Fruit fly (Drosophila melanogaster): ENCODE results near the gene twit.

Gene twit

dm6 chr2L:20896681-20897341, 44.4 kb downstream of the twit start (continued):
- no peak for TF ChIP-seq Deaf1 (tag; optimal IDR thresholded peaks at IDR 0.05)
- TF ChIP-seq vvl (GFP tag; IDR thresholded peaks at IDR 0.05) = no peak
- no peak for TF ChIP-seq CG16813 (GFP tag; IDR thresholded peaks at IDR 0.05; ENCODE audit: partially characterized antibody)
- no peak for TF ChIP-seq CG12769 (tag; optimal IDR thresholded peaks at IDR 0.05)
- no peak for TF ChIP-seq E2f1 (GFP tag; IDR thresholded peaks at IDR 0.05)
- no peak for TF ChIP-seq CG10274 (GFP tag; optimal IDR thresholded peaks at IDR 0.05)
- TF ChIP-seq schlank (tag; optimal IDR thresholded peaks at IDR 0.05) = peak; percentile 15
- no peak for TF ChIP-seq Dad (GFP tag; optimal IDR thresholded peaks at IDR 0.05)
- no peak for TF ChIP-seq CG10959 (GFP tag; IDR thresholded peaks at IDR 0.05)
- no peak for TF ChIP-seq Abd-B (GFP tag; optimal IDR thresholded peaks at IDR 0.05)
- 0 out of 2 replicates have a peak, but pooled peaks have one; percentile 27 for TF ChIP-seq seq (GFP tag; IDR thresholded peaks at IDR 0.05)
- peak; percentile 69 for TF ChIP-seq HHEX (GFP tag; optimal IDR thresholded peaks at IDR 0.05)
- TF ChIP-seq nerfin-1 (tag; optimal IDR thresholded peaks at IDR 0.05) = peak; percentile 59
- TF ChIP-seq PHDP (tag; optimal IDR thresholded peaks at IDR 0.05) = peak; percentile 34
- no peak for TF ChIP-seq Hr51 (GFP tag; optimal IDR thresholded peaks at IDR 0.05)
- no peak for TF ChIP-seq sima (GFP tag; optimal IDR thresholded peaks at IDR 0.05)
- TF ChIP-seq Ravus (GFP tag; IDR thresholded peaks at IDR 0.05) = no peak
- TF ChIP-seq jumu (GFP tag; optimal IDR thresholded peaks at IDR 0.05) = no peak
- TF ChIP-seq CG1024 (GFP tag; IDR thresholded peaks at IDR 0.05) = no peak; the same call in 1 of the 2 replicates
- peak; percentile 47 for TF ChIP-seq dmrt99B (tag; optimal IDR thresholded peaks at IDR 0.05)
- no peak for TF ChIP-seq slp2 (GFP tag; optimal IDR thresholded peaks at IDR 0.05)
- no peak for TF ChIP-seq Ets97D (GFP tag; optimal IDR thresholded peaks at IDR 0.05)
- no peak for TF ChIP-seq croc (GFP tag; conservative IDR thresholded peaks at IDR 0.05)
- no peak for TF ChIP-seq CG3847 (GFP tag; IDR thresholded peaks at IDR 0.05)
- peak; percentile 17 for TF ChIP-seq CG3838 (GFP tag; optimal IDR thresholded peaks at IDR 0.05)
- peak; percentile 31 for TF ChIP-seq CG12219 (GFP tag; optimal IDR thresholded peaks at IDR 0.05)
- no peak; the same call in 2 of the 3 replicates for TF ChIP-seq CG2199 (GFP tag; IDR thresholded peaks at IDR 0.05)
- no peak for TF ChIP-seq ttk (GFP tag; IDR thresholded peaks at IDR 0.05)
- TF ChIP-seq CG4854 (GFP tag; optimal IDR thresholded peaks at IDR 0.05) = peak; percentile 30
- TF ChIP-seq Hmx (GFP tag; optimal IDR thresholded peaks at IDR 0.05) = no peak
- TF ChIP-seq CG10431 (GFP tag; optimal IDR thresholded peaks at IDR 0.05) = peak; percentile 80
- TF ChIP-seq zen2 (GFP tag; IDR thresholded peaks at IDR 0.05; ENCODE audit: partially characterized antibody) = no peak
- TF ChIP-seq mam (GFP tag; optimal IDR thresholded peaks at IDR 0.05) = no peak
- TF ChIP-seq dm (GFP tag; optimal IDR thresholded peaks at IDR 0.05) = no peak
- TF ChIP-seq HmgD (GFP tag; optimal IDR thresholded peaks at IDR 0.05) = no peak
- TF ChIP-seq CG2202 (tag; optimal IDR thresholded peaks at IDR 0.05) = peak; percentile 55
- TF ChIP-seq NC2α (GFP tag; optimal IDR thresholded peaks at IDR 0.05) = no peak
- no peak for TF ChIP-seq Neu2 (GFP tag; optimal IDR thresholded peaks at IDR 0.05; ENCODE audit: borderline replicate concordance)
- TF ChIP-seq CG5180 (GFP tag; optimal IDR thresholded peaks at IDR 0.05) = peak; percentile 72
- no peak for TF ChIP-seq CG6654 (GFP tag; optimal IDR thresholded peaks at IDR 0.05)
- TF ChIP-seq twi (tag; optimal IDR thresholded peaks at IDR 0.05) = no peak
- peak; percentile 60 for TF ChIP-seq CG5953 (GFP tag; IDR thresholded peaks at IDR 0.05)
- TF ChIP-seq CG6683 (GFP tag; optimal IDR thresholded peaks at IDR 0.05) = no peak
- peak; percentile 52 for TF ChIP-seq sd (tag; optimal IDR thresholded peaks at IDR 0.05)
- TF ChIP-seq exex (tag; optimal IDR thresholded peaks at IDR 0.05) = peak; percentile 51
- TF ChIP-seq CG7745 (tag; optimal IDR thresholded peaks at IDR 0.05) = no peak
- TF ChIP-seq zfh1 (GFP tag; IDR thresholded peaks at IDR 0.05) = peak; percentile 43; the same call in 1 of the 3 replicates
- TF ChIP-seq mirr (GFP tag; optimal IDR thresholded peaks at IDR 0.05) = peak; percentile 62
- peak; percentile 72; the same call in 2 of the 3 replicates for TF ChIP-seq gce (GFP tag; IDR thresholded peaks at IDR 0.05)
- no peak for TF ChIP-seq Dll (GFP tag; IDR thresholded peaks at IDR 0.05; ENCODE audit: partially characterized antibody)

Data from whole organism, embryonic.